Worm (Caenorhabditis elegans) whole organism, L2 larva: ENCODE data around the gene Y44A6C.1.

ENCODE experiments used
- Y55F3AM.14 ChIP-seq: fragments of 200-800 bp; sonication (Bioruptor generic); optimal IDR thresholded peaks from 2 replicates; lab custom pipeline; 2018; ENCODE audit warnings: mild to moderate bottlenecking, missing genetic modification characterization, missing compliant biosample characterization
- ama-1 ChIP-seq: fragments of 150-350 bp; optimal IDR thresholded peaks from 2 replicates; lab custom pipeline; 2018; ENCODE audit warnings: inconsistent platforms
- elt-1 ChIP-seq: fragments of 150-350 bp; optimal IDR thresholded peaks from 2 replicates; lab custom pipeline; 2014; ENCODE audit warnings: missing biosample characterization, missing genetic modification characterization
- lin-13 ChIP-seq: fragments of 150-350 bp; optimal IDR thresholded peaks from 2 replicates; lab custom pipeline; 2014; ENCODE audit warnings: missing biosample characterization, missing genetic modification reagents, missing genetic modification characterization
- lin-39 ChIP-seq: fragments of 150-350 bp; optimal IDR thresholded peaks from 2 replicates; lab custom pipeline; 2014; ENCODE audit warnings: missing biosample characterization, missing genetic modification reagents, missing genetic modification characterization
- nhr-10 ChIP-seq: sonication (generic microtip); optimal IDR thresholded peaks from 2 replicates; lab custom pipeline; 2017; ENCODE audit warnings: missing biosample characterization, missing genetic modification characterization
- skn-1 ChIP-seq: sonication (generic microtip); optimal IDR thresholded peaks from 2 replicates; lab custom pipeline; 2017; ENCODE audit warnings: missing biosample characterization, missing genetic modification characterization
- unc-55 ChIP-seq: fragments of 150-350 bp; sonication (generic microtip); optimal IDR thresholded peaks from 3 replicates; lab custom pipeline; 2014; ENCODE audit warnings: missing biosample characterization, missing genetic modification reagents, missing genetic modification characterization
- unc-62 ChIP-seq: fragments of 150-350 bp; optimal IDR thresholded peaks from 2 replicates; lab custom pipeline; 2014; ENCODE audit warnings: missing biosample characterization, missing genetic modification reagents, missing genetic modification characterization

- TF ChIP-seq nhr-10 (tag; lab: Kevin White, UChicago) (no peak), lin-39 (tag; lab: Kevin White, UChicago) (no peak), lin-13 (no peak), unc-55 (no peak), unc-62 (GFP tag; lab: Kevin White, UChicago) (no peak), skn-1 (tag; lab: Kevin White, UChicago) (no peak), elt-1 (tag; lab: Kevin White, UChicago) (no peak), ama-1 (no peak), Y55F3AM.14 (GFP tag; lab: Kevin White, UChicago) (no peak)
Observed at ce11 chrV:20682309-20682708, 31.4 kb upstream of the Y44A6C.1 start.
